Worm (Caenorhabditis elegans): ENCODE results near the gene F08D12.3.

DNA sequence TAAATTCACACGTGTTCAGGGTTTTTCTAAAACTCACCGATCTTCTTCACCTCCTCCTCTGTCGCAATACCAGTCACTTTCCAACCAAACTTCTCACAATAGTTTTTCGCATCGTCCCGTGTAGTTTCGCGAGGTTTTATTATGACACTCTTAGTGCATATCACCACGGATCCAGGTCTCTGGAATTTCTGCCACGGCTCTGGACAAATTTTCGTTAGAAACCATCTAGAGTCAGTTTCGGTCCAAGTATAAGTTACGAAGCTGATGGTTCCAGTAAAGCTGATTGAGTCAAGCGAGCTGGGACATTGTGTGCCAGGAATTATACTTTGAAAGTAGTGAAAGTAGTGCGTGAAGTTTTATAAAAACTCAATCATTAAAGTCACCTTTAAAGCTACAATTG lies 23.0 kb upstream of the F08D12.3 start:
- TF ChIP-seq ets-7 (tag; optimal IDR thresholded peaks at IDR 0.05), result no peak
- no peak for TF ChIP-seq hnd-1 (tag; optimal IDR thresholded peaks at IDR 0.05)
- no peak for TF ChIP-seq ama-1 (optimal IDR thresholded peaks at IDR 0.05)
- TF ChIP-seq hmbx-1 (tag; optimal IDR thresholded peaks at IDR 0.05), result no peak
- TF ChIP-seq B0310.2 (tag; optimal IDR thresholded peaks at IDR 0.05), result no peak
- TF ChIP-seq flt-1 (GFP tag; IDR thresholded peaks at IDR 0.05), result no peak
- no peak for TF ChIP-seq sea-1 (GFP tag; conservative IDR thresholded peaks at IDR 0.05)
- no peak for TF ChIP-seq scrt-1 (GFP tag; IDR thresholded peaks at IDR 0.05)
- TF ChIP-seq pes-1 (GFP tag; IDR thresholded peaks at IDR 0.05), result no peak
- TF ChIP-seq aly-1 (tag; optimal IDR thresholded peaks at IDR 0.05), result no peak
